Fruit fly (Drosophila melanogaster): Measurements from ENCODE around the gene kuz.

kuz gene

dm6 chr2L:13547738-13548726 lies 1.9 kb upstream of the kuz start:
- TF ChIP-seq ey (GFP tag; optimal IDR thresholded peaks at IDR 0.05) (peak; percentile 75), jim (GFP tag; optimal IDR thresholded peaks at IDR 0.05) (no peak), Dfd (GFP tag; optimal IDR thresholded peaks at IDR 0.05) (no peak), Hr78 (GFP tag; optimal IDR thresholded peaks at IDR 0.05) (no peak), sage (GFP tag; optimal IDR thresholded peaks at IDR 0.05) (no peak), brk (GFP tag; optimal IDR thresholded peaks at IDR 0.05) (no peak), dmrt93B (GFP tag; optimal IDR thresholded peaks at IDR 0.05) (peak; percentile 78), Myc (optimal IDR thresholded peaks at IDR 0.05) (no peak), HLH106 (tag; optimal IDR thresholded peaks at IDR 0.05) (peak; percentile 74), N (GFP tag; optimal IDR thresholded peaks at IDR 0.05) (no peak), dl (GFP tag; optimal IDR thresholded peaks at IDR 0.05; ENCODE audit: insufficient read depth in 1 of 2, partially characterized antibody in 2 of 2) (no peak), foxo (GFP tag; optimal IDR thresholded peaks at IDR 0.05) (peak in 1 of 2 experiments; percentile 82), Hnf4 (GFP tag; optimal IDR thresholded peaks at IDR 0.05) (peak; percentile 50), rgr (GFP tag; optimal IDR thresholded peaks at IDR 0.05) (peak; percentile 61), usp (GFP tag; optimal IDR thresholded peaks at IDR 0.05) (no peak), h (GFP tag; optimal IDR thresholded peaks at IDR 0.05) (peak; percentile 81), dsf (GFP tag; optimal IDR thresholded peaks at IDR 0.05; ENCODE audit: borderline replicate concordance) (no peak), Dif (GFP tag; optimal IDR thresholded peaks at IDR 0.05; ENCODE audit: partially characterized antibody) (no peak), CrebA (GFP tag; optimal IDR thresholded peaks at IDR 0.05; ENCODE audit: borderline replicate concordance) (no peak), Abd-B (GFP tag; optimal IDR thresholded peaks at IDR 0.05) (no peak), Sp1 (GFP tag; optimal IDR thresholded peaks at IDR 0.05) (peak; percentile 68), Rel (GFP tag; optimal IDR thresholded peaks at IDR 0.05) (no peak), Rel (tag; optimal IDR thresholded peaks at IDR 0.05) (peak; percentile 69), psq (GFP tag; optimal IDR thresholded peaks at IDR 0.05) (peak; percentile 51), fru (GFP tag; optimal IDR thresholded peaks at IDR 0.05) (peak; percentile 84), Hr83 (GFP tag; optimal IDR thresholded peaks at IDR 0.05; ENCODE audit: poor library complexity, severe bottlenecking) (no peak), lola (GFP tag; optimal IDR thresholded peaks at IDR 0.05) (no peak), CG9705 (GFP tag; optimal IDR thresholded peaks at IDR 0.05) (peak; percentile 47), woc (GFP tag; optimal IDR thresholded peaks at IDR 0.05) (peak; percentile 73), CG32264 (GFP tag; optimal IDR thresholded peaks at IDR 0.05) (no peak), pan (optimal IDR thresholded peaks at IDR 0.05) (no peak), sv (GFP tag; optimal IDR thresholded peaks at IDR 0.05) (peak; percentile 26), Vsx2 (GFP tag; optimal IDR thresholded peaks at IDR 0.05; ENCODE audit: partially characterized antibody) (no peak), br (GFP tag; optimal IDR thresholded peaks at IDR 0.05) (peak; percentile 69), tai (GFP tag; optimal IDR thresholded peaks at IDR 0.05) (peak; percentile 53), Mio (GFP tag; optimal IDR thresholded peaks at IDR 0.05) (no peak), GATAd (GFP tag; optimal IDR thresholded peaks at IDR 0.05) (no peak), OdsH (GFP tag; optimal IDR thresholded peaks at IDR 0.05) (peak; percentile 66), Jra (GFP tag; optimal IDR thresholded peaks at IDR 0.05) (peak; percentile 52)

All from whole organism, wandering third instar larva.